Fruit fly (Drosophila melanogaster) whole organism, embryonic: ENCODE results near the gene CG32147.

Source experiments
- CG10209 ChIP-seq: fragments of 200-800 bp; sonication (Bioruptor generic); optimal IDR thresholded peaks from 3 replicates; lab custom pipeline; 2017; ENCODE audit warnings: missing biosample characterization, mild to moderate bottlenecking, missing genetic modification characterization, missing genetic modification reagents
- CG10959 ChIP-seq: fragments of 200-800 bp; sonication (Bioruptor generic); IDR thresholded peaks from 2 replicates; pipeline ENCODE4 v1.3.6; 2022; ENCODE audit warnings: missing biosample characterization, missing genetic modification characterization
- CG12769 ChIP-seq: fragments of 200-800 bp; sonication (Bioruptor generic); optimal IDR thresholded peaks from 2 replicates; lab custom pipeline; 2019; ENCODE audit warnings: missing biosample characterization, mild to moderate bottlenecking, missing genetic modification characterization, moderate library complexity
- CG8281 ChIP-seq: fragments of 200-800 bp; sonication (Bioruptor generic); optimal IDR thresholded peaks from 2 replicates; lab custom pipeline; 2018; ENCODE audit warnings: missing biosample characterization, mild to moderate bottlenecking, missing genetic modification characterization, moderate library complexity
- Lpt ChIP-seq: fragments of >200 bp; optimal IDR thresholded peaks from 2 replicates; lab custom pipeline; 2018; ENCODE audit warnings: missing biosample characterization, missing genetic modification characterization
- ab ChIP-seq: fragments of 200-800 bp; sonication (Bioruptor generic); optimal IDR thresholded peaks from 2 replicates; lab custom pipeline; 2016; ENCODE audit warnings: missing biosample characterization, missing genetic modification characterization
- fru ChIP-seq: fragments of >200 bp; optimal IDR thresholded peaks from 2 replicates; lab custom pipeline; 2017
- gcm2 ChIP-seq: fragments of 200-800 bp; sonication (Bioruptor generic); optimal IDR thresholded peaks from 2 replicates; lab custom pipeline; 2016; ENCODE audit warnings: missing biosample characterization, missing genetic modification characterization
- hkb ChIP-seq, 2 experiments: fragments of 200-800 bp in 1 of 2; fragments of >200 bp in 1 of 2; sonication (Bioruptor generic) in 1 of 2; IDR thresholded peaks in 1 of 2; optimal IDR thresholded peaks in 1 of 2; 2 replicates each; pipeline versions ENCODE4 v1.3.6 to Lab custom; 2017 to 2022; ENCODE audit warnings: missing biosample characterization in 1 of 2, missing genetic modification characterization in 1 of 2
- sr ChIP-seq: fragments of 200-800 bp; sonication (Bioruptor generic); IDR thresholded peaks from 3 replicates; pipeline ENCODE4 v1.3.6; 2022; ENCODE audit warnings: missing biosample characterization, missing genetic modification characterization
- ssp ChIP-seq: fragments of 200-800 bp; sonication (Bioruptor generic); IDR thresholded peaks from 2 replicates; pipeline ENCODE4 v1.3.6; 2022; ENCODE audit warnings: missing biosample characterization, missing genetic modification characterization

dm6 chr3L:15174086-15174485, 30.2 kb upstream of the CG32147 start:
- no peak for TF ChIP-seq Lpt (GFP tag; lab: Kevin White, UChicago)
- no peak for TF ChIP-seq sr (GFP tag; lab: Robert Waterston, UW)
- no peak for TF ChIP-seq CG10209
- no peak for TF ChIP-seq ab
- TF ChIP-seq CG8281 (tag; lab: Kevin White, UChicago) = no peak
- no peak for TF ChIP-seq fru (lab: Kevin White, UChicago)
- TF ChIP-seq hkb (optimal IDR thresholded peaks at IDR 0.05; lab: Kevin White, UChicago) = no peak
- no peak for TF ChIP-seq hkb (GFP tag; IDR thresholded peaks at IDR 0.05; lab: Robert Waterston, UW)
- no peak for TF ChIP-seq ssp (GFP tag; lab: Robert Waterston, UW)
- no peak for TF ChIP-seq CG12769
- no peak for TF ChIP-seq CG10959 (GFP tag; lab: Robert Waterston, UW)
- no peak for TF ChIP-seq gcm2
